Fruit fly (Drosophila melanogaster) whole organism, pupa: ENCODE results near the gene SKIP.
A peak's percentile ranks its signal among the peaks of the same experiment; 100 is the strongest.

Experiments used
- CG12605 ChIP-seq: fragments of 200-800 bp; sonication (Bioruptor generic); IDR thresholded peaks from 2 replicates; pipeline ENCODE4 v1.3.6; 2022; ENCODE audit warnings: missing biosample characterization, missing genetic modification characterization
- CG15710 ChIP-seq: fragments of 200-800 bp; sonication (Bioruptor generic); optimal IDR thresholded peaks from 2 replicates; lab custom pipeline; 2018; ENCODE audit warnings: missing biosample characterization, mild to moderate bottlenecking, missing genetic modification characterization, moderate library complexity
- CG17806 ChIP-seq: fragments of 200-800 bp; sonication (Bioruptor generic); optimal IDR thresholded peaks from 2 replicates; lab custom pipeline; 2018; ENCODE audit warnings: missing biosample characterization, mild to moderate bottlenecking, missing genetic modification characterization, moderate library complexity
- CG4496 ChIP-seq: fragments of 200-800 bp; sonication (Bioruptor generic); IDR thresholded peaks from 3 replicates; pipeline ENCODE4 v1.3.6; 2022; ENCODE audit warnings: missing biosample characterization, missing genetic modification characterization
- CG8159 ChIP-seq: fragments of 200-800 bp; sonication (Bioruptor generic); optimal IDR thresholded peaks from 3 replicates; lab custom pipeline; 2018; ENCODE audit warnings: missing biosample characterization, mild to moderate bottlenecking, missing genetic modification characterization, moderate library complexity
- Ets98B ChIP-seq: fragments of 200-800 bp; sonication (Bioruptor generic); IDR thresholded peaks from 2 replicates; pipeline ENCODE4 v1.3.6; 2022; ENCODE audit warnings: missing biosample characterization, missing genetic modification characterization
- Pif1A ChIP-seq: fragments of 200-800 bp; sonication (Bioruptor generic); optimal IDR thresholded peaks from 3 replicates; lab custom pipeline; 2016; ENCODE audit warnings: missing biosample characterization, missing genetic modification characterization
- rn ChIP-seq: fragments of 200-800 bp; sonication (Bioruptor generic); IDR thresholded peaks from 2 replicates; pipeline ENCODE4 v1.3.6; 2022; ENCODE audit warnings: missing biosample characterization, missing genetic modification characterization

- TF ChIP-seq CG12605 (GFP tag; lab: Robert Waterston, UW): peak; percentile 78; the same call in 1 of the 2 replicates
- no peak for TF ChIP-seq CG4496
- peak; percentile 14 for TF ChIP-seq CG15710 (tag; lab: Kevin White, UChicago)
- peak; percentile 44 for TF ChIP-seq Pif1A
- TF ChIP-seq rn (GFP tag; lab: Robert Waterston, UW): peak; percentile 55
- peak; percentile 89 for TF ChIP-seq Ets98B
- peak; percentile 34 for TF ChIP-seq CG8159 (tag; lab: Kevin White, UChicago)
- peak; percentile 52 for TF ChIP-seq CG17806 (tag; lab: Kevin White, UChicago)
These were observed 16.3 kb downstream of the SKIP start for dm6 chr3R:22149923-22150322.
